Fruit fly (Drosophila melanogaster) whole organism, embryonic: Measurements from ENCODE around the gene CG7387.

ENCODE experiments used
- BtbVII ChIP-seq: fragments of 200-800 bp; sonication (Bioruptor generic); optimal IDR thresholded peaks from 3 replicates; lab custom pipeline; 2017; ENCODE audit warnings: missing biosample characterization, mild to moderate bottlenecking, missing genetic modification characterization
- Bteb2 ChIP-seq: fragments of 200-800 bp; sonication (Bioruptor generic); optimal IDR thresholded peaks from 2 replicates; lab custom pipeline; 2016; ENCODE audit warnings: missing biosample characterization, missing genetic modification characterization
- CG10543 ChIP-seq: fragments of 200-800 bp; sonication (Bioruptor generic); optimal IDR thresholded peaks from 3 replicates; lab custom pipeline; 2017; ENCODE audit warnings: missing biosample characterization, mild to moderate bottlenecking, missing genetic modification characterization, moderate library complexity
- CG11085 ChIP-seq: fragments of 200-800 bp; sonication (Bioruptor generic); IDR thresholded peaks from 2 replicates; pipeline ENCODE4 v1.3.6; 2022; ENCODE audit warnings: missing biosample characterization, missing genetic modification characterization
- CG11398 ChIP-seq: fragments of 200-800 bp; sonication (Bioruptor generic); optimal IDR thresholded peaks from 2 replicates; lab custom pipeline; 2016; ENCODE audit warnings: missing biosample characterization, missing genetic modification characterization
- CG13296 ChIP-seq: fragments of 200-800 bp; sonication (Bioruptor generic); optimal IDR thresholded peaks from 3 replicates; lab custom pipeline; 2018; ENCODE audit warnings: missing biosample characterization, mild to moderate bottlenecking, missing genetic modification characterization
- CG14441 ChIP-seq: fragments of 200-800 bp; sonication (Bioruptor generic); IDR thresholded peaks from 2 replicates; pipeline ENCODE4 v1.3.6; 2022; ENCODE audit warnings: missing biosample characterization, missing genetic modification characterization
- CG14667 ChIP-seq: fragments of 200-800 bp; sonication (Bioruptor generic); IDR thresholded peaks from 2 replicates; pipeline ENCODE4 v1.3.6; 2022; ENCODE audit warnings: missing biosample characterization, missing genetic modification characterization
- CG14860 ChIP-seq: fragments of 200-800 bp; sonication (Bioruptor generic); IDR thresholded peaks from 3 replicates; pipeline ENCODE4 v1.3.6; 2022; ENCODE audit warnings: missing biosample characterization, missing genetic modification characterization; ENCODE audit not compliant: partially characterized antibody
- CG15601 ChIP-seq: fragments of 200-800 bp; sonication (Bioruptor generic); optimal IDR thresholded peaks from 3 replicates; lab custom pipeline; 2019; ENCODE audit warnings: missing biosample characterization, mild to moderate bottlenecking, missing genetic modification characterization, moderate library complexity
- CG16863 ChIP-seq: fragments of 200-800 bp; sonication (Bioruptor generic); optimal IDR thresholded peaks from 3 replicates; lab custom pipeline; 2016; ENCODE audit warnings: missing biosample characterization, missing genetic modification characterization
- CG1792 ChIP-seq: fragments of 200-800 bp; sonication (Bioruptor generic); optimal IDR thresholded peaks from 2 replicates; lab custom pipeline; 2016; ENCODE audit warnings: missing biosample characterization, missing genetic modification characterization
- CG18262 ChIP-seq: fragments of 200-800 bp; optimal IDR thresholded peaks from 3 replicates; lab custom pipeline; 2019; ENCODE audit warnings: missing biosample characterization, mild to moderate bottlenecking, missing genetic modification characterization, moderate library complexity
- CG30431 ChIP-seq: fragments of 200-800 bp; sonication (Bioruptor generic); optimal IDR thresholded peaks from 2 replicates; lab custom pipeline; 2017; ENCODE audit warnings: missing biosample characterization, missing genetic modification characterization
- CG31224 ChIP-seq: fragments of 200-800 bp; sonication (Bioruptor generic); IDR thresholded peaks from 2 replicates; pipeline ENCODE4 v1.3.6; 2022; ENCODE audit warnings: missing biosample characterization, missing genetic modification characterization
- CG3163 ChIP-seq: fragments of 200-800 bp; sonication (Bioruptor generic); optimal IDR thresholded peaks from 3 replicates; lab custom pipeline; 2016; ENCODE audit warnings: missing biosample characterization, missing genetic modification characterization
- CG7987 ChIP-seq: fragments of 200-800 bp; sonication (Bioruptor generic); optimal IDR thresholded peaks from 2 replicates; lab custom pipeline; 2018; ENCODE audit warnings: missing biosample characterization, mild to moderate bottlenecking, missing genetic modification characterization, moderate library complexity
- CG8089 ChIP-seq: fragments of 200-800 bp; sonication (Bioruptor generic); optimal IDR thresholded peaks from 3 replicates; lab custom pipeline; 2016; ENCODE audit warnings: missing biosample characterization, missing genetic modification characterization
- CG9437 ChIP-seq: fragments of 200-800 bp; sonication (Bioruptor generic); optimal IDR thresholded peaks from 2 replicates; lab custom pipeline; 2018; ENCODE audit warnings: missing biosample characterization, mild to moderate bottlenecking, missing genetic modification characterization
- Chrac-16 ChIP-seq: fragments of 200-800 bp; sonication (Bioruptor generic); optimal IDR thresholded peaks from 3 replicates; lab custom pipeline; 2016; ENCODE audit warnings: missing biosample characterization, missing genetic modification characterization
- Dek ChIP-seq: fragments of 200-800 bp; sonication (Bioruptor generic); optimal IDR thresholded peaks from 3 replicates; lab custom pipeline; 2019; ENCODE audit warnings: missing biosample characterization, mild to moderate bottlenecking, missing genetic modification characterization, moderate library complexity
- Dip3 ChIP-seq: fragments of 200-800 bp; sonication (Bioruptor generic); optimal IDR thresholded peaks from 3 replicates; lab custom pipeline; 2016; ENCODE audit warnings: missing biosample characterization, missing genetic modification characterization
- Dp ChIP-seq: fragments of 200-800 bp; sonication (Bioruptor generic); optimal IDR thresholded peaks from 2 replicates; lab custom pipeline; 2018; ENCODE audit warnings: missing biosample characterization, mild to moderate bottlenecking, missing genetic modification characterization, moderate library complexity
- Ets65A ChIP-seq: fragments of 200-800 bp; sonication (Bioruptor generic); peaks from one replicate; lab custom pipeline; 2016; ENCODE audit warnings: missing biosample characterization, missing genetic modification characterization
- Fer3 ChIP-seq: fragments of 200-800 bp; sonication (Bioruptor generic); optimal IDR thresholded peaks from 2 replicates; lab custom pipeline; 2018; ENCODE audit warnings: missing biosample characterization, mild to moderate bottlenecking, missing genetic modification characterization, moderate library complexity
- H2.0 ChIP-seq: fragments of 200-800 bp; sonication (Bioruptor generic); IDR thresholded peaks from 2 replicates; pipeline ENCODE4 v1.3.6; 2022; ENCODE audit warnings: missing biosample characterization, missing genetic modification characterization
- Hey ChIP-seq: fragments of 200-800 bp; sonication (Bioruptor generic); optimal IDR thresholded peaks from 3 replicates; lab custom pipeline; 2018; ENCODE audit warnings: missing biosample characterization, mild to moderate bottlenecking, missing genetic modification characterization
- NC2α ChIP-seq: fragments of 200-800 bp; sonication (Bioruptor generic); optimal IDR thresholded peaks from 2 replicates; lab custom pipeline; 2016; ENCODE audit warnings: missing biosample characterization, missing genetic modification characterization
- Tbp ChIP-seq: fragments of >200 bp; optimal IDR thresholded peaks from 2 replicates; lab custom pipeline; 2018; ENCODE audit warnings: missing biosample characterization, missing genetic modification characterization
- abd-A ChIP-seq: fragments of 200-800 bp; sonication (Bioruptor generic); optimal IDR thresholded peaks from 3 replicates; lab custom pipeline; 2019; ENCODE audit warnings: missing biosample characterization, mild to moderate bottlenecking, missing genetic modification characterization, moderate library complexity
- ash1 ChIP-seq: fragments of 200-800 bp; sonication (Bioruptor generic); optimal IDR thresholded peaks from 2 replicates; lab custom pipeline; 2018; ENCODE audit warnings: missing biosample characterization, mild to moderate bottlenecking, missing genetic modification characterization
- ato ChIP-seq: fragments of 200-800 bp; sonication (Bioruptor generic); IDR thresholded peaks from 2 replicates; pipeline ENCODE4 v1.3.6; 2022; ENCODE audit warnings: missing biosample characterization, missing genetic modification characterization; ENCODE audit not compliant: partially characterized antibody
- crp ChIP-seq, 2 experiments: fragments of 200-800 bp; sonication (Bioruptor generic); optimal IDR thresholded peaks; 2 replicates in 1 of 2; 3 replicates in 1 of 2; lab custom pipeline; 2017; ENCODE audit warnings: missing biosample characterization in 2 of 2, missing genetic modification characterization in 2 of 2, mild to moderate bottlenecking in 1 of 2, moderate library complexity in 1 of 2
- disco-r ChIP-seq: fragments of 200-800 bp; sonication (Bioruptor generic); optimal IDR thresholded peaks from 2 replicates; lab custom pipeline; 2016; ENCODE audit warnings: missing biosample characterization, missing genetic modification characterization
- dysf ChIP-seq: fragments of 200-800 bp; sonication (Bioruptor generic); IDR thresholded peaks from 3 replicates; pipeline ENCODE4 v1.3.6; 2022; ENCODE audit warnings: missing biosample characterization, missing genetic modification characterization
- esg ChIP-seq: fragments of 200-800 bp; sonication (Bioruptor generic); conservative IDR thresholded peaks from 2 replicates; pipeline ENCODE4 v1.3.6; 2022; ENCODE audit warnings: missing biosample characterization, missing genetic modification characterization
- ham ChIP-seq: fragments of 200-800 bp; sonication (Bioruptor generic); IDR thresholded peaks from 2 replicates; pipeline ENCODE4 v1.3.6; 2022; ENCODE audit warnings: missing biosample characterization, missing genetic modification characterization
- hbn ChIP-seq: fragments of 200-800 bp; sonication (Bioruptor generic); IDR thresholded peaks from 2 replicates; pipeline ENCODE4 v1.3.6; 2022; ENCODE audit warnings: missing biosample characterization, missing genetic modification characterization; ENCODE audit not compliant: partially characterized antibody
- ken ChIP-seq: fragments of 200-800 bp; sonication (Bioruptor generic); IDR thresholded peaks from 3 replicates; pipeline ENCODE4 v1.3.6; 2022; ENCODE audit warnings: missing biosample characterization, missing genetic modification characterization
- nom ChIP-seq: fragments of 200-800 bp; sonication (Bioruptor generic); optimal IDR thresholded peaks from 2 replicates; lab custom pipeline; 2017; ENCODE audit warnings: missing biosample characterization, missing genetic modification characterization, mild to moderate bottlenecking, moderate library complexity, missing genetic modification reagents
- odd ChIP-seq: fragments of 200-800 bp; sonication (Bioruptor generic); optimal IDR thresholded peaks from 2 replicates; lab custom pipeline; 2017; ENCODE audit warnings: missing biosample characterization, mild to moderate bottlenecking, missing genetic modification characterization
- org-1 ChIP-seq: fragments of 200-800 bp; sonication (Bioruptor generic); optimal IDR thresholded peaks from 2 replicates; lab custom pipeline; 2017; ENCODE audit warnings: missing biosample characterization, missing genetic modification characterization
- pum ChIP-seq: fragments of 200-800 bp; sonication (Bioruptor generic); optimal IDR thresholded peaks from 2 replicates; lab custom pipeline; 2016; ENCODE audit warnings: missing biosample characterization, missing genetic modification characterization
- run ChIP-seq: fragments of 200-800 bp; sonication (Bioruptor generic); optimal IDR thresholded peaks from 3 replicates; lab custom pipeline; 2018; ENCODE audit warnings: missing biosample characterization, mild to moderate bottlenecking, missing genetic modification characterization
- slbo ChIP-seq: fragments of 200-800 bp; sonication (Bioruptor generic); IDR thresholded peaks from 2 replicates; pipeline ENCODE4 v1.3.6; 2022; ENCODE audit warnings: missing biosample characterization, missing genetic modification characterization
- sna ChIP-seq: fragments of 200-800 bp; sonication (Bioruptor generic); IDR thresholded peaks from 2 replicates; pipeline ENCODE4 v1.3.6; 2022; ENCODE audit warnings: missing biosample characterization, missing genetic modification characterization; ENCODE audit not compliant: partially characterized antibody
- sqz ChIP-seq: fragments of 200-800 bp; sonication (Bioruptor generic); optimal IDR thresholded peaks from 3 replicates; lab custom pipeline; 2018; ENCODE audit warnings: missing biosample characterization, mild to moderate bottlenecking, missing genetic modification characterization
- ssp ChIP-seq: fragments of 200-800 bp; sonication (Bioruptor generic); IDR thresholded peaks from 2 replicates; pipeline ENCODE4 v1.3.6; 2022; ENCODE audit warnings: missing biosample characterization, missing genetic modification characterization
- ttk ChIP-seq: fragments of 200-800 bp; sonication (Bioruptor generic); IDR thresholded peaks from 2 replicates; pipeline ENCODE4 v2.1.2; 2022; ENCODE audit warnings: missing biosample characterization, missing genetic modification characterization
- vfl ChIP-seq: fragments of 200-800 bp; sonication (Bioruptor generic); optimal IDR thresholded peaks from 2 replicates; lab custom pipeline; 2016; ENCODE audit warnings: missing biosample characterization, missing genetic modification characterization
- vvl ChIP-seq: fragments of 200-800 bp; sonication (Bioruptor generic); IDR thresholded peaks from 2 replicates; pipeline ENCODE4 v1.3.6; 2022; ENCODE audit warnings: missing biosample characterization, missing genetic modification characterization
- wek ChIP-seq: fragments of 200-800 bp; sonication (Bioruptor generic); optimal IDR thresholded peaks from 3 replicates; lab custom pipeline; 2018; ENCODE audit warnings: missing biosample characterization, mild to moderate bottlenecking, missing genetic modification characterization, moderate library complexity

Gene CG7387

DNA sequence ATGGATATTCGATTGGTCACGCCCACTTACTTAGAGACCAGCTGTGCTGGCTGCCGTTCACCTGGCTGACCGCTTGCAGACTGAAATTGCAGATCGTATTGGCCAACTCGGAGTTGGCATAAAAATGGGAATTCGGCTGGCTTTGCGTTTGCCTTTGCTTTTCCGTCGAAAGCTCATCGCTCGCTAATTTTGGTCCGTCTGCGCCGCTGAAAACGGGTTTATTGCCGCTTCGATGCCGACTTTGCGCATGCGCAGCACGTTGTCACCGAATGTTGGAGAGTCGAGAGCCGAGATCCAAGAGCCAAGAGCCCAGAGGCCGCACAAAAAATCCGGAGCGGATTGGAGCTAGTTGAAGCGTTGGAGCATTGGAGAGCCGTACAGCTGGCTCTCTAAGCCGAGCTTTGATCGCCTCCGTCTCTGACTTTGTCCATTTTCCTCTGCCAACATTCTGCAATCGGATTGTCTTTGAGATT is 41.2 kb downstream of the CG7387 start, which contains the start of gene CG13676:
Gene CG13676 (minus strand): TSS at position 87 of the 473 bp plus-strand sequence.
- TF ChIP-seq hbn (GFP tag; lab: Robert Waterston, UW): peak; percentile 34; the same call in 1 of the 2 replicates
- TF ChIP-seq odd (GFP tag; lab: Kevin White, UChicago): no peak
- TF ChIP-seq Tbp (GFP tag; lab: Kevin White, UChicago): no peak
- no peak for TF ChIP-seq CG13296 (GFP tag; lab: Kevin White, UChicago)
- no peak for TF ChIP-seq Chrac-16 (GFP tag; lab: Kevin White, UChicago)
- TF ChIP-seq CG14441 (GFP tag; lab: Robert Waterston, UW): no peak
- TF ChIP-seq run (tag; lab: Kevin White, UChicago): no peak
- TF ChIP-seq ken: no peak
- no peak for TF ChIP-seq Dip3 (GFP tag; lab: Kevin White, UChicago)
- TF ChIP-seq ttk: no peak
- no peak for TF ChIP-seq Dek (tag; lab: Kevin White, UChicago)
- no peak for TF ChIP-seq dysf
- no peak for TF ChIP-seq CG31224 (GFP tag; lab: Robert Waterston, UW)
- peak; percentile 35 for TF ChIP-seq Ets65A (GFP tag; lab: Kevin White, UChicago)
- TF ChIP-seq slbo (GFP tag; lab: Robert Waterston, UW): no peak
- no peak for TF ChIP-seq CG16863 (GFP tag; lab: Kevin White, UChicago)
- TF ChIP-seq abd-A (tag; lab: Kevin White, UChicago): peak; percentile 4
- no peak for TF ChIP-seq CG14667 (GFP tag; lab: Robert Waterston, UW)
- no peak for TF ChIP-seq BtbVII (GFP tag; lab: Kevin White, UChicago)
- TF ChIP-seq NC2α (GFP tag; lab: Kevin White, UChicago): no peak
- no peak for TF ChIP-seq disco-r (GFP tag; lab: Kevin White, UChicago)
- no peak for TF ChIP-seq CG30431 (GFP tag; lab: Kevin White, UChicago)
- TF ChIP-seq CG15601: no peak
- TF ChIP-seq CG14860 (GFP tag; lab: Robert Waterston, UW): no peak
- TF ChIP-seq CG11398 (GFP tag; lab: Kevin White, UChicago): no peak
- TF ChIP-seq ash1: no peak
- no peak for TF ChIP-seq H2.0 (GFP tag; lab: Robert Waterston, UW)
- no peak for TF ChIP-seq wek (GFP tag; lab: Kevin White, UChicago)
- TF ChIP-seq CG11085 (GFP tag; lab: Robert Waterston, UW): no peak
- no peak for TF ChIP-seq esg (GFP tag; lab: Robert Waterston, UW)
- TF ChIP-seq pum (GFP tag; lab: Kevin White, UChicago): no peak
- TF ChIP-seq CG8089 (GFP tag; lab: Kevin White, UChicago): no peak
- TF ChIP-seq Bteb2 (GFP tag; lab: Kevin White, UChicago): no peak
- TF ChIP-seq Hey (tag; lab: Kevin White, UChicago): no peak
- no peak for TF ChIP-seq CG3163
- no peak for TF ChIP-seq ssp (GFP tag; lab: Robert Waterston, UW)
- no peak for TF ChIP-seq Dp
- no peak for TF ChIP-seq ham
- TF ChIP-seq CG18262 (tag; lab: Kevin White, UChicago): no peak
- TF ChIP-seq vvl (GFP tag; lab: Robert Waterston, UW): 0 out of 2 replicates have a peak, but pooled peaks have one; percentile 41
- no peak for TF ChIP-seq sna (GFP tag; lab: Robert Waterston, UW)
- TF ChIP-seq org-1 (GFP tag; lab: Kevin White, UChicago): no peak
- TF ChIP-seq ato (GFP tag; lab: Robert Waterston, UW): no peak
- TF ChIP-seq sqz (GFP tag; lab: Kevin White, UChicago): no peak
- no peak for TF ChIP-seq CG7987 (GFP tag; lab: Kevin White, UChicago)
- TF ChIP-seq CG10543 (GFP tag; lab: Kevin White, UChicago): peak; percentile 40
- no peak for TF ChIP-seq vfl
- no peak for TF ChIP-seq CG9437 (GFP tag; lab: Kevin White, UChicago)
- no peak for TF ChIP-seq CG1792 (GFP tag; lab: Kevin White, UChicago)
- no peak for TF ChIP-seq crp (GFP tag; optimal IDR thresholded peaks at IDR 0.05; lab: Kevin White, UChicago)
- no peak for TF ChIP-seq Fer3
- TF ChIP-seq nom: peak; percentile 12
